Worm (Caenorhabditis elegans): Measurements from ENCODE around the gene zim-2.

DNA sequence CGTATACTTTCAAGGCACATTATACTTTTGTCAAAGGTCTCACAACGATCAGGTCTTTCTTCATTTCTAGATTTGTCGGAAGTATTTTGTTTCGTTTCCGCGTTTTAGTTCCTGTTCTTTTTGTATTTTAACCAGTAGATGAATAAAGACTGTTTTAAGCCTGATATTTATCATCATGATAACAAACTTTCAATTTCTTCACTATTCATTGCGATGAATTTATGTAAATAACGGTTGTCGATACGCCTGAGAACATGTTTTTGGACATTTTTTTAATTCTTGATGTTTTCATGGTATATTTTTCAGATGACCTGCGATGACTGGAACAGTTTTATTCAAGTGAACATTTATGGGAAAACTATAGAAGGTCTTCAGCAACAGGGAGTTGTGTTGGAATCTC, 3.4 kb downstream of the zim-2 start, which contains the start of gene zim-3:
- no peak for TF ChIP-seq pha-4 (tag; optimal IDR thresholded peaks at IDR 0.05)
- TF ChIP-seq ceh-43 (GFP tag; optimal IDR thresholded peaks at IDR 0.05): no peak
- TF ChIP-seq lin-13 (tag; optimal IDR thresholded peaks at IDR 0.05): no peak
- no peak for TF ChIP-seq tbx-8 (GFP tag; optimal IDR thresholded peaks at IDR 0.05)
- TF ChIP-seq elt-1 (tag; optimal IDR thresholded peaks at IDR 0.05; ENCODE audit: borderline replicate concordance, insufficient read depth): no peak
- TF ChIP-seq nhr-2 (tag; optimal IDR thresholded peaks at IDR 0.05): no peak
- no peak for TF ChIP-seq mls-2 (tag; optimal IDR thresholded peaks at IDR 0.05)
- TF ChIP-seq unc-62 (GFP tag; optimal IDR thresholded peaks at IDR 0.05): no peak
- no peak for TF ChIP-seq snpc-4 (tag; optimal IDR thresholded peaks at IDR 0.05)
- TF ChIP-seq blmp-1 (tag; optimal IDR thresholded peaks at IDR 0.05): no peak
- TF ChIP-seq ceh-83 (GFP tag; optimal IDR thresholded peaks at IDR 0.05): no peak
- no peak for TF ChIP-seq ztf-11 (tag; optimal IDR thresholded peaks at IDR 0.05)
